Worm (Caenorhabditis elegans) whole organism, mixed stage, embryonic: ENCODE results near the gene srxa-19.

Source experiments
- ceh-83 ChIP-seq: fragments of 200-800 bp; sonication (Bioruptor generic); optimal IDR thresholded peaks from 2 replicates; lab custom pipeline; 2018; ENCODE audit warnings: mild to moderate bottlenecking, missing genetic modification characterization, missing compliant biosample characterization
- ces-1 ChIP-seq: fragments of 150-350 bp; optimal IDR thresholded peaks from 2 replicates; lab custom pipeline; 2014; ENCODE audit warnings: missing biosample characterization, missing genetic modification reagents, missing genetic modification characterization
- cnd-1 ChIP-seq: fragments of 200-800 bp; sonication (Bioruptor generic); optimal IDR thresholded peaks from 2 replicates; lab custom pipeline; 2018; ENCODE audit warnings: mild to moderate bottlenecking, missing genetic modification characterization, missing compliant biosample characterization
- elt-3 ChIP-seq: fragments of 150-350 bp; optimal IDR thresholded peaks from 2 replicates; lab custom pipeline; 2014; ENCODE audit warnings: missing biosample characterization, missing genetic modification characterization
- hlh-1 ChIP-seq: fragments of 150-350 bp; optimal IDR thresholded peaks from 2 replicates; lab custom pipeline; 2014; ENCODE audit warnings: missing biosample characterization, missing genetic modification reagents, missing genetic modification characterization
- mab-5 ChIP-seq: fragments of 150-350 bp; optimal IDR thresholded peaks from 2 replicates; lab custom pipeline; 2014; ENCODE audit warnings: missing biosample characterization, missing genetic modification characterization
- mep-1 ChIP-seq: fragments of 150-350 bp; optimal IDR thresholded peaks from 2 replicates; lab custom pipeline; 2017; ENCODE audit warnings: missing biosample characterization, missing genetic modification reagents, missing genetic modification characterization, inconsistent platforms
- nhr-12 ChIP-seq: fragments of 150-350 bp; optimal IDR thresholded peaks from 2 replicates; lab custom pipeline; 2014; ENCODE audit warnings: missing biosample characterization, missing genetic modification characterization
- nhr-237 ChIP-seq: fragments of 150-350 bp; optimal IDR thresholded peaks from 2 replicates; lab custom pipeline; 2014; ENCODE audit warnings: missing biosample characterization, missing genetic modification characterization
- nhr-76 ChIP-seq: sonication (generic microtip); optimal IDR thresholded peaks from 2 replicates; lab custom pipeline; 2017; ENCODE audit warnings: missing biosample characterization, missing genetic modification characterization
- sem-2 ChIP-seq: fragments of 200-800 bp; sonication (Bioruptor generic); optimal IDR thresholded peaks from 2 replicates; lab custom pipeline; 2018; ENCODE audit warnings: mild to moderate bottlenecking, missing genetic modification characterization, missing compliant biosample characterization
- sptf-1 ChIP-seq: sonication (generic microtip); optimal IDR thresholded peaks from 2 replicates; lab custom pipeline; 2017; ENCODE audit warnings: mild to moderate bottlenecking, missing genetic modification characterization, moderate library complexity, missing compliant biosample characterization
- ztf-11 ChIP-seq: fragments of 150-350 bp; optimal IDR thresholded peaks from 2 replicates; lab custom pipeline; 2014; ENCODE audit warnings: missing biosample characterization, missing genetic modification characterization

DNA sequence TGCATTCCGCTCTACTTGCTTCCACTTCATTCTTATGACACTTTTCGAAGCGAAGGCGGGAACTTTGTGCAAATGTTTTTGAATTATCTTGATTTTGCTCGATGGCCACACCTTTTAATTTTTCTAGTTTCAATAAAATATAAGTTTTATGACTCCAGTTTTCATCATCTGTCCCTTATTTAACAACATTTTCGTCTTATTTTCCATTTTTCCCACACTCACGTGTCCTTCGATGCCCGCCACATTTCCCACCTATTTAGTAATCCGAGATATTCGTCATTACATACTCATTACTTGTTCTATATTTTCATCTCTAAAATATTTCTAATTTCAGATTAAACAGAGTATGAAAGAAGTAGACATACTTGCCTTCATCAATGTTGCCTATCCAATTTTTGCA lies 28.2 kb downstream of the srxa-19 start, which contains the start of gene srd-49:
- TF ChIP-seq cnd-1 (tag; lab: Kevin White, UChicago): no peak
- no peak for TF ChIP-seq ztf-11 (tag; lab: Kevin White, UChicago)
- TF ChIP-seq ces-1 (GFP tag; lab: Kevin White, UChicago): no peak
- no peak for TF ChIP-seq mab-5 (tag; lab: Kevin White, UChicago)
- TF ChIP-seq mep-1 (tag; lab: Kevin White, UChicago): no peak
- no peak for TF ChIP-seq nhr-12 (tag; lab: Kevin White, UChicago)
- no peak for TF ChIP-seq ceh-83
- TF ChIP-seq sptf-1: no peak
- no peak for TF ChIP-seq nhr-76 (tag; lab: Kevin White, UChicago)
- TF ChIP-seq nhr-237 (tag; lab: Kevin White, UChicago): no peak
- TF ChIP-seq elt-3 (tag; lab: Kevin White, UChicago): no peak
- no peak for TF ChIP-seq hlh-1
- TF ChIP-seq sem-2: no peak
